Fruit fly (Drosophila melanogaster): ENCODE results near the gene Strump.
A peak's percentile ranks its signal among the peaks of the same experiment; 100 is the strongest.

The Strump gene

dm6 chr3L:16147819-16148236 is 26.0 kb downstream of the Strump start (continued):
- TF ChIP-seq pfk (GFP tag; optimal IDR thresholded peaks at IDR 0.05): no peak
- TF ChIP-seq Dip2 (GFP tag; IDR thresholded peaks at IDR 0.05): no peak
- TF ChIP-seq Gug (GFP tag; IDR thresholded peaks at IDR 0.05): no peak

DNA sequence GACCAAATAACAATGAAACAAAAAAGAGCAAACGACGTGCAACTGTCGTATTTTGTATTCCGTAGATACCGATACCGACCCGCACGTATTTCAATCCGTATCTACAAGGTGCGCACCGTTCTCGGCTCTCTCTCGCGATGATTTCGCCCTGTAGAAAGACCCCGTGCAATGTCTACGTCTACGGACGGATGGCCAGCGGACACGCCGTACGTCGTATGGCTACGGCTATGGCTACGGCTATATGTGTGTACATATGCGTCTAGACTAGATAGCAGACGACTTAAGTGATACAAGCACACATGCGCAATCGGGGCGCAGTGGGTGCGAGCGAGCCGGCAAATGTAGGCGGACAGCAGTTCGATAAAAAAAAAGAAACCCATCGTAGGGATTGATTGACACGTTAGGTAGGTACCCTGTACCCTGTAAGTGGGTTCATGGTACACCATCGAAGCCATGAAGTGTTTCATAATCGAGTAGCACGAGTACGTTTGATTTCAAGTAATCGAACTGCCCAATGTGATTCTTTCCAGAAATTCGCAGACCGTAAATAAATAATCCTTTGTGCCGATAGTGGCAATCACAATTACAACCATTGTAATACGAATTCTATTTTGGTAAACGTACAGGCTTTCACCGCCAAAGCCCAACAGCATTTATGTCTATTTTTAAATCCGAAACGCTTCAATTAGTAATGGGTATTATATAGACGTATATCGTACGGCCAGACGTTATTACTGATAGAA is 27.8 kb downstream of the Strump start:
- TF ChIP-seq vvl (GFP tag; IDR thresholded peaks at IDR 0.05) (0 out of 2 replicates have a peak, but pooled peaks have one; percentile 25), D19B (GFP tag; optimal IDR thresholded peaks at IDR 0.05) (peak; percentile 98), Hey (tag; optimal IDR thresholded peaks at IDR 0.05) (peak; percentile 38), Atf-2 (GFP tag; optimal IDR thresholded peaks at IDR 0.05) (peak; percentile 22), CG18476 (GFP tag; optimal IDR thresholded peaks at IDR 0.05) (no peak), lab (GFP tag; optimal IDR thresholded peaks at IDR 0.05) (peak; percentile 63), E2f2 (GFP tag; IDR thresholded peaks at IDR 0.05) (0 out of 2 replicates have a peak, but pooled peaks have one; percentile 21), CG7987 (GFP tag; optimal IDR thresholded peaks at IDR 0.05) (peak; percentile 11), phol (tag; optimal IDR thresholded peaks at IDR 0.05) (peak; percentile 29), CG15479 (GFP tag; optimal IDR thresholded peaks at IDR 0.05) (peak; percentile 23), CG17328 (GFP tag; IDR thresholded peaks at IDR 0.05) (no peak; the same call in 1 of the 2 replicates), CG16863 (GFP tag; optimal IDR thresholded peaks at IDR 0.05) (peak; percentile 24), CG30403 (GFP tag; optimal IDR thresholded peaks at IDR 0.05) (peak; percentile 46), lilli (GFP tag; optimal IDR thresholded peaks at IDR 0.05) (peak; percentile 33), CG2678 (tag; optimal IDR thresholded peaks at IDR 0.05) (peak; percentile 47), CG6854 (GFP tag; optimal IDR thresholded peaks at IDR 0.05) (no peak), CG13775 (GFP tag; optimal IDR thresholded peaks at IDR 0.05) (peak; percentile 46), chinmo (GFP tag; IDR thresholded peaks at IDR 0.05; ENCODE audit: partially characterized antibody) (peak; percentile 87; the same call in 3 of the 4 replicates), gsb (GFP tag; IDR thresholded peaks at IDR 0.05) (0 out of 2 replicates have a peak, but pooled peaks have one; percentile 11), dysf (GFP tag; IDR thresholded peaks at IDR 0.05) (peak; percentile 52; the same call in 2 of the 3 replicates), Fer3 (tag; optimal IDR thresholded peaks at IDR 0.05) (peak; percentile 17), CG16815 (GFP tag; optimal IDR thresholded peaks at IDR 0.05) (no peak), CG10147 (GFP tag; optimal IDR thresholded peaks at IDR 0.05) (peak; percentile 43), CG12104 (GFP tag; optimal IDR thresholded peaks at IDR 0.05) (no peak), Med (GFP tag) (peak; percentile 94), Hmr (GFP tag; optimal IDR thresholded peaks at IDR 0.05) (peak; percentile 33), Bteb2 (GFP tag; optimal IDR thresholded peaks at IDR 0.05) (peak; percentile 16), CG15011 (GFP tag; optimal IDR thresholded peaks at IDR 0.05) (peak; percentile 22), CG1602 (GFP tag; optimal IDR thresholded peaks at IDR 0.05) (no peak), Ptx1 (GFP tag; IDR thresholded peaks at IDR 0.05) (peak; percentile 35; the same call in 1 of the 2 replicates), CG17359 (tag; optimal IDR thresholded peaks at IDR 0.05) (peak; percentile 13), CG6765 (GFP tag; optimal IDR thresholded peaks at IDR 0.05) (peak; percentile 21), CG31224 (GFP tag; IDR thresholded peaks at IDR 0.05) (peak; percentile 37; the same call in 1 of the 2 replicates), CG2199 (GFP tag; IDR thresholded peaks at IDR 0.05) (peak; percentile 68; the same call in 1 of the 3 replicates), tio (GFP tag; optimal IDR thresholded peaks at IDR 0.05) (peak; percentile 40), GATAe (GFP tag; conservative IDR thresholded peaks at IDR 0.05) (peak; percentile 36), Gug (GFP tag; IDR thresholded peaks at IDR 0.05) (no peak), CG12659 (GFP tag; optimal IDR thresholded peaks at IDR 0.05) (peak; percentile 15), dmrt99B (tag; optimal IDR thresholded peaks at IDR 0.05) (peak; percentile 54), CG11504 (tag; optimal IDR thresholded peaks at IDR 0.05) (peak; percentile 44), tx (GFP tag; optimal IDR thresholded peaks at IDR 0.05) (peak; percentile 19), CG15073 (GFP tag; optimal IDR thresholded peaks at IDR 0.05) (no peak), nmo (GFP tag; optimal IDR thresholded peaks at IDR 0.05) (peak; percentile 33), CG11560 (tag; IDR thresholded peaks at IDR 0.05) (peak; percentile 34; the same call in 1 of the 3 replicates)
